Fruit fly (Drosophila melanogaster): ENCODE measurements around the gene bru1.

bru1 gene

DNA sequence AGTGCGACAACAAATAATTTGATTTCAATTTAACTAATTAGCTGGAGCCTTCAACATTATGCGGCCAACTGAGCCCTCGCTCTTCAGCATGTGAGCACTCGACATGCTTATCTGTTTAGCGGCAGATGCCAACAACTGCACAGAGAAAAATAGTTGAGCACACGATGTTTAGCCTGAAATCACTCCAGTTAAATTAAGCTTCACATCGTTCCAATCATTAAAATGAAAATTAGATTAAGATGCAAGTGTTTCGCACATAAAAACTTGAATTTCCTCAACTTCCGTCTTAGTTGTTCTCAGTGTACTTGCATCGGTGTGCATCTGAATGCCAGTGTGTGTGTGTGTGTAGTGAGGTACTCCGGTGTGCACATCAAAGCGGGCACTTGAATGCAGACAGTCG, 176.1 kb downstream of the bru1 start (continued):
- peak; percentile 47; the same call in 1 of the 3 replicates for TF ChIP-seq CG11695 (GFP tag; IDR thresholded peaks at IDR 0.05)
- peak; percentile 21 for TF ChIP-seq Hr3 (GFP tag; optimal IDR thresholded peaks at IDR 0.05)
- 0 out of 3 replicates have a peak, but pooled peaks have one; percentile 13 for TF ChIP-seq CG2199 (GFP tag; IDR thresholded peaks at IDR 0.05)
- no peak for TF ChIP-seq CG6765 (GFP tag; optimal IDR thresholded peaks at IDR 0.05)
- TF ChIP-seq CG16815 (GFP tag; optimal IDR thresholded peaks at IDR 0.05), result peak; percentile 50
- TF ChIP-seq dmrt99B (tag; optimal IDR thresholded peaks at IDR 0.05), result peak; percentile 49
- no peak for TF ChIP-seq CG5180 (GFP tag; optimal IDR thresholded peaks at IDR 0.05)
- TF ChIP-seq Atf-2 (GFP tag; optimal IDR thresholded peaks at IDR 0.05), result peak; percentile 19
- TF ChIP-seq D19A (tag; optimal IDR thresholded peaks at IDR 0.05), result peak; percentile 54
- TF ChIP-seq CG4707 (GFP tag; optimal IDR thresholded peaks at IDR 0.05), result peak; percentile 2
- no peak for TF ChIP-seq lbe (GFP tag; optimal IDR thresholded peaks at IDR 0.05)
- peak; percentile 72 for TF ChIP-seq CG9609 (GFP tag; optimal IDR thresholded peaks at IDR 0.05)
- peak in 1 of 2 experiments; percentile 2 for TF ChIP-seq Hr51 (GFP tag; optimal IDR thresholded peaks at IDR 0.05)
- TF ChIP-seq stc (GFP tag; IDR thresholded peaks at IDR 0.05), result 0 out of 2 replicates have a peak, but pooled peaks have one; percentile 41
- peak; percentile 59 for TF ChIP-seq CG2712 (tag; optimal IDR thresholded peaks at IDR 0.05)
- peak; percentile 44; the same call in 1 of the 2 replicates for TF ChIP-seq lmd (GFP tag; IDR thresholded peaks at IDR 0.05)
- TF ChIP-seq CG33213 (GFP tag; optimal IDR thresholded peaks at IDR 0.05), result no peak
- no peak for TF ChIP-seq Rfx (GFP tag; IDR thresholded peaks at IDR 0.05)
- TF ChIP-seq nau (GFP tag; optimal IDR thresholded peaks at IDR 0.05), result no peak
- TF ChIP-seq Dip3 (GFP tag; optimal IDR thresholded peaks at IDR 0.05), result no peak
- TF ChIP-seq her (GFP tag; optimal IDR thresholded peaks at IDR 0.05), result peak; percentile 1
- TF ChIP-seq ase (GFP tag; IDR thresholded peaks at IDR 0.05), result no peak
- no peak for TF ChIP-seq CG42726 (GFP tag; IDR thresholded peaks at IDR 0.05; ENCODE audit: partially characterized antibody)
- TF ChIP-seq CG1024 (GFP tag; IDR thresholded peaks at IDR 0.05), result 0 out of 2 replicates have a peak, but pooled peaks have one; percentile 14
- TF ChIP-seq CG17612 (GFP tag; IDR thresholded peaks at IDR 0.05), result no peak
- TF ChIP-seq row (GFP tag; IDR thresholded peaks at IDR 0.05), result peak; percentile 75
- TF ChIP-seq CG32767 (GFP tag; IDR thresholded peaks at IDR 0.05), result 0 out of 2 replicates have a peak, but pooled peaks have one; percentile 26
- peak; percentile 20 for TF ChIP-seq chn (GFP tag; optimal IDR thresholded peaks at IDR 0.05)
- TF ChIP-seq ttk (GFP tag; IDR thresholded peaks at IDR 0.05), result peak; percentile 65
- TF ChIP-seq CG10979 (tag; optimal IDR thresholded peaks at IDR 0.05), result peak; percentile 78
- TF ChIP-seq tin (GFP tag; optimal IDR thresholded peaks at IDR 0.05), result peak; percentile 68
- peak; percentile 43 for TF ChIP-seq CG4820 (GFP tag; optimal IDR thresholded peaks at IDR 0.05)
- no peak for TF ChIP-seq al (GFP tag; IDR thresholded peaks at IDR 0.05)
- TF ChIP-seq Aef1 (GFP tag; IDR thresholded peaks at IDR 0.05), result 0 out of 3 replicates have a peak, but pooled peaks have one; percentile 28
- peak; percentile 45; the same call in 1 of the 3 replicates for TF ChIP-seq Optix (GFP tag; IDR thresholded peaks at IDR 0.05)
- TF ChIP-seq CG13424 (tag; optimal IDR thresholded peaks at IDR 0.05), result peak; percentile 56
- no peak for TF ChIP-seq sima (GFP tag; optimal IDR thresholded peaks at IDR 0.05)
- peak; percentile 34 for TF ChIP-seq CG10462 (GFP tag; optimal IDR thresholded peaks at IDR 0.05)
- peak; percentile 32 for TF ChIP-seq CG17359 (tag; optimal IDR thresholded peaks at IDR 0.05)
- TF ChIP-seq slbo (GFP tag; IDR thresholded peaks at IDR 0.05), result peak; percentile 39; the same call in 1 of the 2 replicates
- TF ChIP-seq Blimp-1 (GFP tag; optimal IDR thresholded peaks at IDR 0.05), result peak; percentile 48
- peak; percentile 25; the same call in 1 of the 4 replicates for TF ChIP-seq Gug (GFP tag; IDR thresholded peaks at IDR 0.05)
- TF ChIP-seq Side (GFP tag; optimal IDR thresholded peaks at IDR 0.05), result peak; percentile 4
- TF ChIP-seq CG7556 (GFP tag; optimal IDR thresholded peaks at IDR 0.05), result peak; percentile 25
- TF ChIP-seq Awh (GFP tag; IDR thresholded peaks at IDR 0.05), result no peak
- peak; percentile 68 for TF ChIP-seq CG12391 (tag; optimal IDR thresholded peaks at IDR 0.05)
- TF ChIP-seq PHDP (tag; optimal IDR thresholded peaks at IDR 0.05), result peak; percentile 34
- peak; percentile 56 for TF ChIP-seq jumu (GFP tag; optimal IDR thresholded peaks at IDR 0.05)
- peak; percentile 44 for TF ChIP-seq nmo (GFP tag; optimal IDR thresholded peaks at IDR 0.05)
- TF ChIP-seq crc (GFP tag; optimal IDR thresholded peaks at IDR 0.05), result peak; percentile 22

Data from whole organism, embryonic.